Fruit fly (Drosophila melanogaster) whole organism, prepupa: Measurements from ENCODE around the gene CG12229.

Source experiments
- Blimp-1 ChIP-seq: fragments of 200-800 bp; sonication (Bioruptor generic); optimal IDR thresholded peaks from 3 replicates; lab custom pipeline; 2017; ENCODE audit warnings: missing biosample characterization, missing genetic modification characterization, mild to moderate bottlenecking, moderate library complexity, missing genetic modification reagents
- CG10631 ChIP-seq: fragments of 200-800 bp; sonication (Bioruptor generic); optimal IDR thresholded peaks from 2 replicates; lab custom pipeline; 2016; ENCODE audit warnings: missing biosample characterization, missing genetic modification characterization
- CG10669 ChIP-seq: fragments of 200-800 bp; sonication (Bioruptor generic); optimal IDR thresholded peaks from 3 replicates; lab custom pipeline; 2018; ENCODE audit warnings: missing biosample characterization, mild to moderate bottlenecking, missing genetic modification characterization, moderate library complexity
- CG11762 ChIP-seq: fragments of 200-800 bp; sonication (Bioruptor generic); optimal IDR thresholded peaks from 3 replicates; lab custom pipeline; 2016; ENCODE audit warnings: missing biosample characterization, missing genetic modification characterization; ENCODE audit not compliant: insufficient read depth
- CG11902 ChIP-seq: fragments of 200-800 bp; sonication (Bioruptor generic); optimal IDR thresholded peaks from 3 replicates; lab custom pipeline; 2016; ENCODE audit warnings: missing biosample characterization, missing genetic modification characterization
- CG1621 ChIP-seq: fragments of 200-800 bp; sonication (Bioruptor generic); optimal IDR thresholded peaks from 3 replicates; lab custom pipeline; 2018; ENCODE audit warnings: missing biosample characterization, mild to moderate bottlenecking, missing genetic modification characterization
- CG16779 ChIP-seq: fragments of 200-800 bp; sonication (Bioruptor generic); optimal IDR thresholded peaks from 3 replicates; lab custom pipeline; 2017; ENCODE audit warnings: missing biosample characterization, mild to moderate bottlenecking, missing genetic modification characterization
- CG3032 ChIP-seq: fragments of 200-800 bp; optimal IDR thresholded peaks from 2 replicates; lab custom pipeline; 2019; ENCODE audit warnings: missing biosample characterization, mild to moderate bottlenecking, missing genetic modification characterization, moderate library complexity
- CG31627 ChIP-seq: fragments of 200-800 bp; sonication (Bioruptor generic); optimal IDR thresholded peaks from 3 replicates; lab custom pipeline; 2016; ENCODE audit warnings: missing biosample characterization, missing genetic modification characterization
- CG32006 ChIP-seq: fragments of 200-800 bp; sonication (Bioruptor generic); optimal IDR thresholded peaks from 3 replicates; lab custom pipeline; 2017; ENCODE audit warnings: missing biosample characterization, mild to moderate bottlenecking, missing genetic modification characterization
- CG3919 ChIP-seq: fragments of 200-800 bp; sonication (Bioruptor generic); optimal IDR thresholded peaks from 3 replicates; lab custom pipeline; 2016; ENCODE audit warnings: missing biosample characterization, missing genetic modification characterization
- CG4318 ChIP-seq: fragments of 200-800 bp; sonication (Bioruptor generic); optimal IDR thresholded peaks from 3 replicates; lab custom pipeline; 2017; ENCODE audit warnings: missing biosample characterization, mild to moderate bottlenecking, missing genetic modification characterization
- CG6792 ChIP-seq: fragments of 200-800 bp; sonication (Bioruptor generic); optimal IDR thresholded peaks from 3 replicates; lab custom pipeline; 2016; ENCODE audit warnings: missing biosample characterization, missing genetic modification characterization
- CG6808 ChIP-seq: fragments of 200-800 bp; sonication (Bioruptor generic); optimal IDR thresholded peaks from 3 replicates; lab custom pipeline; 2017; ENCODE audit warnings: missing biosample characterization, missing genetic modification characterization, mild to moderate bottlenecking, moderate library complexity, missing genetic modification reagents
- CG6854 ChIP-seq: fragments of 200-800 bp; sonication (Bioruptor generic); optimal IDR thresholded peaks from 2 replicates; lab custom pipeline; 2017; ENCODE audit warnings: missing biosample characterization, mild to moderate bottlenecking, missing genetic modification characterization
- CG7368 ChIP-seq: fragments of 200-800 bp; sonication (Bioruptor generic); optimal IDR thresholded peaks from 3 replicates; lab custom pipeline; 2016; ENCODE audit warnings: missing biosample characterization, missing genetic modification characterization
- CG8119 ChIP-seq: fragments of 200-800 bp; sonication (Bioruptor generic); IDR thresholded peaks from 3 replicates; pipeline ENCODE4 v1.3.6; 2022; ENCODE audit warnings: missing biosample characterization, missing genetic modification characterization
- CG8319 ChIP-seq: fragments of 200-800 bp; sonication (Bioruptor generic); optimal IDR thresholded peaks from 3 replicates; lab custom pipeline; 2016; ENCODE audit warnings: missing biosample characterization, missing genetic modification characterization
- CG8632 ChIP-seq: fragments of 200-800 bp; sonication (Bioruptor generic); optimal IDR thresholded peaks from 3 replicates; lab custom pipeline; 2016; ENCODE audit warnings: missing biosample characterization, missing genetic modification characterization
- CG9139 ChIP-seq: fragments of 200-800 bp; sonication (Bioruptor generic); optimal IDR thresholded peaks from 3 replicates; lab custom pipeline; 2017; ENCODE audit warnings: missing biosample characterization, mild to moderate bottlenecking, missing genetic modification characterization
- Eip75B ChIP-seq: fragments of 200-800 bp; sonication (Bioruptor generic); optimal IDR thresholded peaks from 3 replicates; lab custom pipeline; 2016; ENCODE audit warnings: missing biosample characterization, missing genetic modification characterization
- Eip78C ChIP-seq: fragments of 200-800 bp; sonication (Bioruptor generic); peaks from one replicate; lab custom pipeline; 2016; ENCODE audit warnings: missing biosample characterization, missing genetic modification characterization
- Eip93F ChIP-seq: fragments of 200-800 bp; sonication (Bioruptor generic); optimal IDR thresholded peaks from 2 replicates; lab custom pipeline; 2016; ENCODE audit warnings: missing biosample characterization, mild to moderate bottlenecking, missing genetic modification characterization
- Ets21C ChIP-seq: fragments of 200-800 bp; sonication (Bioruptor generic); optimal IDR thresholded peaks from 3 replicates; lab custom pipeline; 2016; ENCODE audit warnings: missing biosample characterization, missing genetic modification characterization
- Ets96B ChIP-seq: fragments of 200-800 bp; optimal IDR thresholded peaks from 2 replicates; lab custom pipeline; 2019; ENCODE audit warnings: missing biosample characterization, mild to moderate bottlenecking, missing genetic modification characterization, moderate library complexity
- Gug ChIP-seq: fragments of 200-800 bp; sonication (Bioruptor generic); IDR thresholded peaks from 2 replicates; pipeline ENCODE4 v1.3.6; 2022; ENCODE audit warnings: missing biosample characterization, missing genetic modification characterization
- Hr38 ChIP-seq: sonication (Bioruptor generic); optimal IDR thresholded peaks from 2 replicates; lab custom pipeline; 2016; ENCODE audit warnings: missing biosample characterization, missing genetic modification characterization
- Hr39 ChIP-seq: fragments of 200-800 bp; sonication (Bioruptor generic); optimal IDR thresholded peaks from 2 replicates; lab custom pipeline; 2016; ENCODE audit warnings: missing biosample characterization, missing genetic modification characterization
- Hr4 ChIP-seq: fragments of 200-800 bp; sonication (Bioruptor generic); optimal IDR thresholded peaks from 3 replicates; lab custom pipeline; 2016; ENCODE audit warnings: missing biosample characterization, missing genetic modification characterization
- Met ChIP-seq: fragments of 200-800 bp; sonication (Bioruptor generic); optimal IDR thresholded peaks from 3 replicates; lab custom pipeline; 2016; ENCODE audit warnings: missing biosample characterization, missing genetic modification characterization
- OdsH ChIP-seq: fragments of 200-800 bp; sonication (Bioruptor generic); optimal IDR thresholded peaks from 3 replicates; lab custom pipeline; 2016; ENCODE audit warnings: missing biosample characterization, missing genetic modification characterization
- Smox ChIP-seq: fragments of 200-800 bp; sonication (Bioruptor generic); optimal IDR thresholded peaks from 3 replicates; lab custom pipeline; 2016; ENCODE audit warnings: missing biosample characterization, missing genetic modification characterization
- Sox102F ChIP-seq: fragments of 200-800 bp; sonication (Bioruptor generic); optimal IDR thresholded peaks from 2 replicates; lab custom pipeline; 2016; ENCODE audit warnings: missing biosample characterization, mild to moderate bottlenecking, missing genetic modification characterization
- Sox14 ChIP-seq: fragments of 200-800 bp; sonication (Bioruptor generic); optimal IDR thresholded peaks from 3 replicates; lab custom pipeline; 2016; ENCODE audit warnings: missing biosample characterization, missing genetic modification characterization
- achi ChIP-seq: fragments of 200-800 bp; sonication (Bioruptor generic); optimal IDR thresholded peaks from 3 replicates; lab custom pipeline; 2016; ENCODE audit warnings: missing biosample characterization, missing genetic modification characterization
- eg ChIP-seq: fragments of 200-800 bp; sonication (Bioruptor generic); IDR thresholded peaks from 3 replicates; pipeline ENCODE4 v1.3.6; 2022; ENCODE audit warnings: missing biosample characterization, missing genetic modification characterization
- esn ChIP-seq: fragments of 200-800 bp; sonication (Bioruptor generic); optimal IDR thresholded peaks from 2 replicates; lab custom pipeline; 2016; ENCODE audit warnings: missing biosample characterization, mild to moderate bottlenecking, missing genetic modification characterization, moderate library complexity
- fkh ChIP-seq: fragments of 200-800 bp; sonication (Bioruptor generic); optimal IDR thresholded peaks from 3 replicates; lab custom pipeline; 2017; ENCODE audit warnings: missing biosample characterization, mild to moderate bottlenecking, missing genetic modification characterization, moderate library complexity
- lz ChIP-seq: fragments of 200-800 bp; sonication (Bioruptor generic); optimal IDR thresholded peaks from 3 replicates; lab custom pipeline; 2016; ENCODE audit warnings: missing biosample characterization, missing genetic modification characterization
- net ChIP-seq: fragments of 200-800 bp; sonication (Bioruptor generic); optimal IDR thresholded peaks from 3 replicates; lab custom pipeline; 2016; ENCODE audit warnings: missing biosample characterization, missing genetic modification characterization
- pdm3 ChIP-seq: fragments of 200-800 bp; sonication (Bioruptor generic); optimal IDR thresholded peaks from 3 replicates; lab custom pipeline; 2016; ENCODE audit warnings: missing biosample characterization, missing genetic modification characterization
- salr ChIP-seq, 2 experiments: fragments of 200-800 bp; sonication (Bioruptor generic); optimal IDR thresholded peaks; 3 replicates each; lab custom pipeline; 2016 to 2018; ENCODE audit warnings: missing biosample characterization in 2 of 2, missing genetic modification characterization in 2 of 2, mild to moderate bottlenecking in 1 of 2
- ss ChIP-seq, 2 experiments: fragments of 200-800 bp; sonication (Bioruptor generic); optimal IDR thresholded peaks; 2 replicates in 1 of 2; 3 replicates in 1 of 2; lab custom pipeline; 2017 to 2018; ENCODE audit warnings: mild to moderate bottlenecking in 2 of 2, missing biosample characterization in 2 of 2, missing genetic modification characterization in 2 of 2, moderate library complexity in 1 of 2
- svp ChIP-seq: fragments of 200-800 bp; sonication (Bioruptor generic); peaks from one replicate; lab custom pipeline; 2016; ENCODE audit warnings: missing biosample characterization, missing genetic modification characterization
- topi ChIP-seq: fragments of 200-800 bp; sonication (Bioruptor generic); optimal IDR thresholded peaks from 3 replicates; lab custom pipeline; 2016; ENCODE audit warnings: missing biosample characterization, missing genetic modification characterization
- vri ChIP-seq: fragments of 200-800 bp; sonication (Bioruptor generic); optimal IDR thresholded peaks from 3 replicates; lab custom pipeline; 2016; ENCODE audit warnings: missing biosample characterization, mild to moderate bottlenecking, missing genetic modification characterization

Gene CG12229

DNA sequence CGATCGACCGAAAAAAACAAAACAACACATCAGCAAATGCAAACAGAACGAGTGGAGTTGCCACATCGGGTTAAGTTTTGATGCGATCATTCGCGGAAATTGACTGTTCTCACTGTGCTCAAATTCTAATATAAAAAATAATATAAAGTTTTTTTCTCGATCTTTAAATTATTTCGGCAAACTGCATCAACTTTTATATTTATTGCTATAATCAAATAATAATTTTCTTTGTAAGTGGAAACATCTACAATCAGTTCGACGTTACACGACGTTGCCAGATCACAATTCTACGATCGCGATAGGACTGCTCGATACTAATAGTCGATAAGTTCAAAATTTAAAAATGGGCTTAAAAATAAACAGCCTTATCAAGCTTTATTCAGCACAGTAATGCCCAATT, 7.5 kb downstream of the CG12229 start, which contains the start of gene Gorab (continued):
- TF ChIP-seq Eip93F (GFP tag; lab: Kevin White, UChicago) (peak; percentile 84), Sox102F (peak; percentile 76), Ets96B (peak; percentile 89), CG6792 (GFP tag; lab: Kevin White, UChicago) (peak; percentile 64), CG11902 (peak; percentile 92), topi (GFP tag; lab: Kevin White, UChicago) (peak; percentile 90), esn (peak; percentile 83), Eip78C (peak; percentile 90)

DNA sequence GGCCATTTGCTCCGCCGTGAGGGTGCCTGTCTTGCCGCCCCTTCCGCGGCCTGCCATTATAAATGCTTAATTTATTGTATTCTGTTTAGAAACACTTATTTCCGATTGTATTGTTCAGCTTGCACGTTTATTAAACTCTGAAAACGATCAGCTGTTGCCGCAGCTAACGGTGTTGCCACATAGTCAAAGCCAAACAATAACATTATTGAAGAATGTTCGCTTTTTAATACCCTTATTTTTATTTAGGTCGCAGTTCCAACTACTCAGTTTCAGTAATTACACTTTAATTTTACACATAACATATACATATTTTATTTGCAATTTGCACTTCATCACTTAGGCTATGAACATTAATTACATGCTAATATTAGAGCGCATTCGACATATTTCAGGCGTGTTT, 9.2 kb downstream of the CG12229 start, which contains the start of gene Polr3G:
Gene Polr3G, minus strand, starts transcription at position 118 of the 400 bp plus-strand sequence.
- peak; percentile 35 for TF ChIP-seq Met (GFP tag; lab: Kevin White, UChicago)
- peak; percentile 44 for TF ChIP-seq Eip75B (GFP tag; lab: Kevin White, UChicago)
- TF ChIP-seq CG3919 = no peak
- no peak for TF ChIP-seq CG6854 (GFP tag; lab: Kevin White, UChicago)
- TF ChIP-seq topi (GFP tag; lab: Kevin White, UChicago) = peak; percentile 18
- no peak for TF ChIP-seq Gug (GFP tag; lab: Robert Waterston, UW)
- peak; percentile 23 for TF ChIP-seq Sox14
- TF ChIP-seq Eip93F (GFP tag; lab: Kevin White, UChicago) = no peak
- TF ChIP-seq CG8119 (GFP tag; lab: Robert Waterston, UW) = no peak
- TF ChIP-seq CG1621 (tag; lab: Kevin White, UChicago) = no peak
- TF ChIP-seq CG31627 = peak; percentile 17
- no peak for TF ChIP-seq CG3032 (tag; lab: Kevin White, UChicago)
- TF ChIP-seq net (GFP tag; lab: Kevin White, UChicago) = no peak
- peak; percentile 49 for TF ChIP-seq fkh (GFP tag; lab: Kevin White, UChicago)
- TF ChIP-seq svp (GFP tag; lab: Kevin White, UChicago) = peak; percentile 34
- TF ChIP-seq Ets21C = peak; percentile 27
- TF ChIP-seq ss (GFP tag; optimal IDR thresholded peaks at IDR 0.05; lab: Kevin White, UChicago) = no peak
- peak; percentile 44 for TF ChIP-seq pdm3 (GFP tag; lab: Kevin White, UChicago)
- no peak for TF ChIP-seq CG8319 (GFP tag; lab: Kevin White, UChicago)
- TF ChIP-seq eg (GFP tag; lab: Robert Waterston, UW) = no peak
- TF ChIP-seq CG10669 = no peak
- peak; percentile 33 for TF ChIP-seq lz (GFP tag; lab: Kevin White, UChicago)
- TF ChIP-seq Smox = peak; percentile 40
- no peak for TF ChIP-seq CG32006 (GFP tag; lab: Kevin White, UChicago)
- peak; percentile 25 for TF ChIP-seq Sox102F
- TF ChIP-seq Eip78C = peak; percentile 84
- no peak for TF ChIP-seq CG6792 (GFP tag; lab: Kevin White, UChicago)
- TF ChIP-seq Hr39 (GFP tag; lab: Kevin White, UChicago) = peak; percentile 16
- no peak for TF ChIP-seq CG4318 (GFP tag; lab: Kevin White, UChicago)
- TF ChIP-seq Hr4 (GFP tag; lab: Kevin White, UChicago) = peak; percentile 37
- TF ChIP-seq CG11762 (GFP tag; lab: Kevin White, UChicago) = no peak
- peak; percentile 3 for TF ChIP-seq vri
- TF ChIP-seq Hr38 (GFP tag; lab: Kevin White, UChicago) = no peak
- TF ChIP-seq esn = peak; percentile 34

DNA sequence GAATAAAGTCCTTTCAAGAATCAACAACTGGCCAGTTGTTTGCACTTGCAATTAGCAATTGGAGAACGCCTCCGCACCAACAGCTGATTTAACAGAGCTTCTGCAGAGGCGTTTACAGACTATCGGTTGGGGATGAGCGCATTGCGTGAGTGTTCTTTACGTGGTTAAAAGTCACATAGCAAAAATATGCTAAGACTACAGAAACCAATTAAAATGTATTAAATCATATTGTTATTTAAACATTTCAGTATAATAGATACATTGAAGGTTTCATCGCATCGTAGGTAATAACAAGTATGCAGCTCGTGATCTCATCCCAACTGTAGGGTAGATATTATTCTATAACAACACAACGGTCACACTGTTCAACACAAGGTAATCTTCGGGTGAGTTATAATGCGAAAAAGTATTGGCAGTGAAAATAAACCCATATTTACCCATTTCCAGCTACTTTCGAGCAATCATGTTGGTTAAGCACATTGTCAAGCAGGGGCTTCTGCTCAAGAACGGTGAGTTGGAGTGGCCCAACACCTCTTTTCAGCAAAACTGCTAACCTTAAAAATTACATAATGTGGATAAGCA, 11.0 kb downstream of the CG12229 start, which contains the start of the genes Sec3 and COX7B:
Gene Sec3, minus strand, starts transcription at position 86 of the 582 bp plus-strand sequence.
Gene COX7B, plus strand, starts transcription at position 346 of the 582 bp plus-strand sequence.
- TF ChIP-seq Eip78C = peak; percentile 86
- TF ChIP-seq Gug (GFP tag; lab: Robert Waterston, UW) = no peak
- TF ChIP-seq esn = peak; percentile 75
- TF ChIP-seq CG32006 (GFP tag; lab: Kevin White, UChicago) = peak; percentile 47
- TF ChIP-seq CG7368 (GFP tag; lab: Kevin White, UChicago) = peak; percentile 9
- TF ChIP-seq salr (GFP tag; optimal IDR thresholded peaks at IDR 0.05; lab: Kevin White, UChicago) = no peak
- no peak for TF ChIP-seq CG6808 (GFP tag; lab: Kevin White, UChicago)
- no peak for TF ChIP-seq Blimp-1 (GFP tag; lab: Kevin White, UChicago)
- TF ChIP-seq Smox = peak; percentile 71
- peak; percentile 14 for TF ChIP-seq CG10669
- peak in 1 of 2 experiments; percentile 30 for TF ChIP-seq ss (GFP tag; optimal IDR thresholded peaks at IDR 0.05; lab: Kevin White, UChicago)
- TF ChIP-seq pdm3 (GFP tag; lab: Kevin White, UChicago) = peak; percentile 63
- TF ChIP-seq OdsH (GFP tag; lab: Kevin White, UChicago) = peak; percentile 70
- TF ChIP-seq Hr39 (GFP tag; lab: Kevin White, UChicago) = peak; percentile 64
- TF ChIP-seq CG16779 = no peak
- peak; percentile 59 for TF ChIP-seq CG3032 (tag; lab: Kevin White, UChicago)
- TF ChIP-seq CG8632 (GFP tag; lab: Kevin White, UChicago) = no peak
- TF ChIP-seq CG10631 (GFP tag; lab: Kevin White, UChicago) = peak; percentile 61
- TF ChIP-seq vri = peak; percentile 91
- TF ChIP-seq eg (GFP tag; lab: Robert Waterston, UW) = no peak; the same call in 2 of the 3 replicates
- TF ChIP-seq CG6854 (GFP tag; lab: Kevin White, UChicago) = no peak
- TF ChIP-seq achi = peak; percentile 47
- no peak for TF ChIP-seq CG9139 (GFP tag; lab: Kevin White, UChicago)
